Fruit fly (Drosophila melanogaster): ENCODE data around the gene Regnase-1.

Regnase-1 gene

dm6 chr3R:19999474-19999873, 36.4 kb downstream of the Regnase-1 start (continued):
- TF ChIP-seq CG2712 (tag; optimal IDR thresholded peaks at IDR 0.05) (peak; percentile 93), Mrtf (GFP tag; IDR thresholded peaks at IDR 0.05) (peak; percentile 63; the same call in 1 of the 3 replicates), mirr (GFP tag; optimal IDR thresholded peaks at IDR 0.05) (no peak), CG3281 (GFP tag; optimal IDR thresholded peaks at IDR 0.05) (peak; percentile 72), CG14710 (tag; optimal IDR thresholded peaks at IDR 0.05) (peak; percentile 84), CG12104 (GFP tag; optimal IDR thresholded peaks at IDR 0.05) (peak; percentile 73), Mes4 (GFP tag; optimal IDR thresholded peaks at IDR 0.05) (no peak), CG4854 (GFP tag; optimal IDR thresholded peaks at IDR 0.05) (no peak), oc (tag; optimal IDR thresholded peaks at IDR 0.05) (peak; percentile 85), Ravus (GFP tag; IDR thresholded peaks at IDR 0.05) (peak; percentile 27; the same call in 1 of the 2 replicates), sob (GFP tag; IDR thresholded peaks at IDR 0.05) (peak; percentile 82), otp (GFP tag; IDR thresholded peaks at IDR 0.05) (peak; percentile 85), al (GFP tag; IDR thresholded peaks at IDR 0.05) (peak; percentile 64), CG31388 (GFP tag; optimal IDR thresholded peaks at IDR 0.05) (peak; percentile 12), pita (GFP tag; optimal IDR thresholded peaks at IDR 0.05) (no peak), ssp (GFP tag; IDR thresholded peaks at IDR 0.05) (peak; percentile 69), CG4360 (GFP tag; IDR thresholded peaks at IDR 0.05) (peak; percentile 14; the same call in 1 of the 2 replicates), CG9727 (GFP tag; optimal IDR thresholded peaks at IDR 0.05) (peak; percentile 83), CG15696 (tag; optimal IDR thresholded peaks at IDR 0.05) (peak; percentile 89), odd (GFP tag; optimal IDR thresholded peaks at IDR 0.05) (peak; percentile 57), tna (GFP tag; IDR thresholded peaks at IDR 0.05; ENCODE audit: partially characterized antibody) (no peak), CG5953 (GFP tag; IDR thresholded peaks at IDR 0.05) (peak; percentile 83), chinmo (GFP tag; IDR thresholded peaks at IDR 0.05; ENCODE audit: partially characterized antibody) (no peak), CG2202 (tag; optimal IDR thresholded peaks at IDR 0.05) (peak; percentile 60), toy (GFP tag; IDR thresholded peaks at IDR 0.05) (peak; percentile 69), dysf (GFP tag; IDR thresholded peaks at IDR 0.05) (peak; percentile 79), CG6683 (GFP tag; optimal IDR thresholded peaks at IDR 0.05) (peak; percentile 66), CG17612 (GFP tag; IDR thresholded peaks at IDR 0.05) (no peak), vvl (GFP tag; IDR thresholded peaks at IDR 0.05) (peak; percentile 92), Hr51 (GFP tag; optimal IDR thresholded peaks at IDR 0.05) (peak; percentile 26 to 88), CG18764 (GFP tag; optimal IDR thresholded peaks at IDR 0.05) (peak; percentile 63), chif (GFP tag; optimal IDR thresholded peaks at IDR 0.05) (peak; percentile 13 to 23), CG4424 (GFP tag; optimal IDR thresholded peaks at IDR 0.05) (peak; percentile 67), BtbVII (GFP tag; optimal IDR thresholded peaks at IDR 0.05) (peak; percentile 44), HLHmδ (GFP tag; optimal IDR thresholded peaks at IDR 0.05) (no peak), CG5245 (GFP tag; optimal IDR thresholded peaks at IDR 0.05) (peak; percentile 67), Lpt (GFP tag; optimal IDR thresholded peaks at IDR 0.05) (no peak), CG17361 (GFP tag; IDR thresholded peaks at IDR 0.05) (peak; percentile 82), Myb (GFP tag; optimal IDR thresholded peaks at IDR 0.05) (no peak), CG34422 (GFP tag; IDR thresholded peaks at IDR 0.05) (peak; percentile 83), CG18599 (GFP tag; optimal IDR thresholded peaks at IDR 0.05) (peak; percentile 88), gro (GFP tag; optimal IDR thresholded peaks at IDR 0.05) (no peak), CG30431 (GFP tag; optimal IDR thresholded peaks at IDR 0.05) (peak; percentile 28), sr (GFP tag; IDR thresholded peaks at IDR 0.05) (no peak), CG2875 (GFP tag; optimal IDR thresholded peaks at IDR 0.05) (peak; percentile 61), CG7928 (GFP tag; optimal IDR thresholded peaks at IDR 0.05) (peak; percentile 35), CG15514 (GFP tag; optimal IDR thresholded peaks at IDR 0.05) (peak; percentile 20), crol (GFP tag; IDR thresholded peaks at IDR 0.05) (peak; percentile 49; the same call in 1 of the 2 replicates), Opbp (GFP tag; IDR thresholded peaks at IDR 0.05; ENCODE audit: partially characterized antibody) (no peak), grau (tag; optimal IDR thresholded peaks at IDR 0.05) (peak; percentile 87), CG7987 (GFP tag; optimal IDR thresholded peaks at IDR 0.05) (peak; percentile 24)
